Fruit fly (Drosophila melanogaster) whole organism, embryonic: ENCODE results near the gene Chrac-14.

Experiments used
- ATbp ChIP-seq: fragments of 200-800 bp; sonication (Bioruptor generic); optimal IDR thresholded peaks from 2 replicates; lab custom pipeline; 2017; ENCODE audit warnings: missing biosample characterization, mild to moderate bottlenecking, missing genetic modification characterization, missing genetic modification reagents
- Antp ChIP-seq: fragments of 200-800 bp; sonication (Bioruptor generic); optimal IDR thresholded peaks from 3 replicates; lab custom pipeline; 2016; ENCODE audit warnings: missing biosample characterization, missing genetic modification characterization
- C15 ChIP-seq: fragments of 200-800 bp; sonication (Bioruptor generic); IDR thresholded peaks from 3 replicates; pipeline ENCODE4 v1.3.6; 2022; ENCODE audit warnings: missing biosample characterization, missing genetic modification characterization
- CG10565 ChIP-seq: fragments of 200-800 bp; sonication (Bioruptor generic); optimal IDR thresholded peaks from 3 replicates; lab custom pipeline; 2016; ENCODE audit warnings: missing biosample characterization, mild to moderate bottlenecking, missing genetic modification characterization
- CG10654 ChIP-seq: fragments of 200-800 bp; sonication (Bioruptor generic); optimal IDR thresholded peaks from 2 replicates; lab custom pipeline; 2016; ENCODE audit warnings: missing biosample characterization, missing genetic modification characterization
- CG11093 ChIP-seq: fragments of 200-800 bp; sonication (Bioruptor generic); IDR thresholded peaks from 3 replicates; pipeline ENCODE4 v1.3.6; 2022; ENCODE audit warnings: missing biosample characterization, missing genetic modification characterization
- CG11695 ChIP-seq: fragments of 200-800 bp; sonication (Bioruptor generic); IDR thresholded peaks from 3 replicates; pipeline ENCODE4 v1.3.6; 2022; ENCODE audit warnings: missing biosample characterization, missing genetic modification characterization
- CG12219 ChIP-seq: fragments of 200-800 bp; sonication (Bioruptor generic); optimal IDR thresholded peaks from 3 replicates; lab custom pipeline; 2018; ENCODE audit warnings: missing biosample characterization, mild to moderate bottlenecking, missing genetic modification characterization
- CG1832 ChIP-seq: fragments of 200-800 bp; sonication (Bioruptor generic); optimal IDR thresholded peaks from 2 replicates; lab custom pipeline; 2017; ENCODE audit warnings: missing biosample characterization, mild to moderate bottlenecking, missing genetic modification characterization, inconsistent platforms
- CG18599 ChIP-seq: fragments of 200-800 bp; sonication (Bioruptor generic); optimal IDR thresholded peaks from 3 replicates; lab custom pipeline; 2017; ENCODE audit warnings: missing biosample characterization, missing genetic modification characterization, mild to moderate bottlenecking, moderate library complexity, missing genetic modification reagents
- CG31441 ChIP-seq: fragments of 200-800 bp; sonication (Bioruptor generic); IDR thresholded peaks from 2 replicates; pipeline ENCODE4 v1.3.6; 2022; ENCODE audit warnings: missing biosample characterization, missing genetic modification characterization
- CG34376 ChIP-seq: fragments of 200-800 bp; sonication (Bioruptor generic); optimal IDR thresholded peaks from 2 replicates; lab custom pipeline; 2018; ENCODE audit warnings: missing biosample characterization, mild to moderate bottlenecking, missing genetic modification characterization
- CG3726 ChIP-seq: fragments of 200-800 bp; sonication (Bioruptor generic); IDR thresholded peaks from 3 replicates; pipeline ENCODE4, ENCODE4 v1.3.6; 2022; ENCODE audit warnings: missing biosample characterization, missing genetic modification characterization
- CG4404 ChIP-seq: fragments of 200-800 bp; sonication (Bioruptor generic); IDR thresholded peaks from 2 replicates; pipeline ENCODE4 v1.3.6; 2022; ENCODE audit warnings: missing biosample characterization, missing genetic modification characterization
- CG6765 ChIP-seq: fragments of 200-800 bp; sonication (Bioruptor generic); optimal IDR thresholded peaks from 3 replicates; lab custom pipeline; 2017; ENCODE audit warnings: missing biosample characterization, mild to moderate bottlenecking, missing genetic modification characterization
- CG6813 ChIP-seq: fragments of 200-800 bp; sonication (Bioruptor generic); optimal IDR thresholded peaks from 2 replicates; lab custom pipeline; 2017; ENCODE audit warnings: missing biosample characterization, missing genetic modification characterization, mild to moderate bottlenecking, moderate library complexity, missing genetic modification reagents
- CG7271 ChIP-seq: fragments of 200-800 bp; sonication (Bioruptor generic); optimal IDR thresholded peaks from 2 replicates; lab custom pipeline; 2018; ENCODE audit warnings: missing biosample characterization, mild to moderate bottlenecking, missing genetic modification characterization, moderate library complexity
- CG8944 ChIP-seq: fragments of 200-800 bp; sonication (Bioruptor generic); optimal IDR thresholded peaks from 3 replicates; lab custom pipeline; 2016; ENCODE audit warnings: missing biosample characterization, missing genetic modification characterization
- CG9215 ChIP-seq: fragments of 200-800 bp; sonication (Bioruptor generic); IDR thresholded peaks from 2 replicates; pipeline ENCODE4 v1.3.6; 2022; ENCODE audit warnings: missing biosample characterization, missing genetic modification characterization
- CkIIα-i1 ChIP-seq: fragments of 200-800 bp; sonication (Bioruptor generic); IDR thresholded peaks from 2 replicates; pipeline ENCODE4 v1.3.6; 2022; ENCODE audit warnings: missing biosample characterization, missing genetic modification characterization
- Dip2 ChIP-seq: fragments of 200-800 bp; sonication (Bioruptor generic); IDR thresholded peaks from 2 replicates; pipeline ENCODE4 v1.3.6; 2022; ENCODE audit warnings: missing biosample characterization, missing genetic modification characterization
- Doc2 ChIP-seq: fragments of 200-800 bp; sonication (Bioruptor generic); IDR thresholded peaks from 2 replicates; pipeline ENCODE4 v1.3.6; 2022; ENCODE audit warnings: missing biosample characterization, missing genetic modification characterization
- Dp ChIP-seq: fragments of 200-800 bp; sonication (Bioruptor generic); optimal IDR thresholded peaks from 2 replicates; lab custom pipeline; 2018; ENCODE audit warnings: missing biosample characterization, mild to moderate bottlenecking, missing genetic modification characterization, moderate library complexity
- Elba2 ChIP-seq: fragments of 200-800 bp; sonication (Bioruptor generic); optimal IDR thresholded peaks from 3 replicates; lab custom pipeline; 2016; ENCODE audit warnings: missing biosample characterization, missing genetic modification characterization
- Ets65A ChIP-seq: fragments of 200-800 bp; sonication (Bioruptor generic); peaks from one replicate; lab custom pipeline; 2016; ENCODE audit warnings: missing biosample characterization, missing genetic modification characterization
- HHEX ChIP-seq: fragments of 200-800 bp; sonication (Bioruptor generic); optimal IDR thresholded peaks from 3 replicates; lab custom pipeline; 2017; ENCODE audit warnings: missing biosample characterization, mild to moderate bottlenecking, missing genetic modification characterization, missing genetic modification reagents
- HLH4C ChIP-seq: fragments of 200-800 bp; sonication (Bioruptor generic); IDR thresholded peaks from 3 replicates; pipeline ENCODE4 v1.3.6; 2022; ENCODE audit warnings: missing biosample characterization, missing genetic modification characterization; ENCODE audit not compliant: partially characterized antibody
- HLH54F ChIP-seq: fragments of 200-800 bp; sonication (Bioruptor generic); optimal IDR thresholded peaks from 3 replicates; lab custom pipeline; 2016; ENCODE audit warnings: missing biosample characterization, missing genetic modification characterization
- Hmx ChIP-seq: fragments of 200-800 bp; sonication (Bioruptor generic); optimal IDR thresholded peaks from 2 replicates; lab custom pipeline; 2016; ENCODE audit warnings: missing biosample characterization, missing genetic modification characterization
- Hr3 ChIP-seq: fragments of 200-800 bp; sonication (Bioruptor generic); optimal IDR thresholded peaks from 3 replicates; lab custom pipeline; 2016; ENCODE audit warnings: missing biosample characterization, missing genetic modification characterization
- NC2α ChIP-seq: fragments of 200-800 bp; sonication (Bioruptor generic); optimal IDR thresholded peaks from 2 replicates; lab custom pipeline; 2016; ENCODE audit warnings: missing biosample characterization, missing genetic modification characterization
- Usf ChIP-seq: fragments of 200-800 bp; sonication (Bioruptor generic); optimal IDR thresholded peaks from 2 replicates; lab custom pipeline; 2017; ENCODE audit warnings: missing genotype, missing biosample characterization, missing genetic modification characterization
- al ChIP-seq: fragments of 200-800 bp; sonication (Bioruptor generic); IDR thresholded peaks from 2 replicates; pipeline ENCODE4 v1.3.6; 2022; ENCODE audit warnings: missing biosample characterization, missing genetic modification characterization
- az2 ChIP-seq: fragments of 200-800 bp; sonication (Bioruptor generic); optimal IDR thresholded peaks from 3 replicates; lab custom pipeline; 2016; ENCODE audit warnings: missing biosample characterization, missing genetic modification characterization
- cas ChIP-seq: fragments of 200-800 bp; sonication (Bioruptor generic); IDR thresholded peaks from 2 replicates; pipeline ENCODE4 v1.3.6; 2022; ENCODE audit warnings: missing biosample characterization, missing genetic modification characterization
- caup ChIP-seq: fragments of 200-800 bp; sonication (Bioruptor generic); optimal IDR thresholded peaks from 3 replicates; lab custom pipeline; 2017; ENCODE audit warnings: missing biosample characterization, mild to moderate bottlenecking, missing genetic modification characterization, moderate library complexity; ENCODE audit not compliant: severe bottlenecking
- disco-r ChIP-seq: fragments of 200-800 bp; sonication (Bioruptor generic); optimal IDR thresholded peaks from 2 replicates; lab custom pipeline; 2016; ENCODE audit warnings: missing biosample characterization, missing genetic modification characterization
- esg ChIP-seq: fragments of 200-800 bp; sonication (Bioruptor generic); conservative IDR thresholded peaks from 2 replicates; pipeline ENCODE4 v1.3.6; 2022; ENCODE audit warnings: missing biosample characterization, missing genetic modification characterization
- gsb-n ChIP-seq: fragments of 200-800 bp; sonication (Bioruptor generic); optimal IDR thresholded peaks from 3 replicates; lab custom pipeline; 2018; ENCODE audit warnings: missing biosample characterization, mild to moderate bottlenecking, missing genetic modification characterization
- her ChIP-seq: fragments of 200-800 bp; sonication (Bioruptor generic); optimal IDR thresholded peaks from 2 replicates; lab custom pipeline; 2016; ENCODE audit warnings: missing biosample characterization, missing genetic modification characterization
- kay ChIP-seq: fragments of 200-800 bp; sonication (Bioruptor generic); optimal IDR thresholded peaks from 2 replicates; lab custom pipeline; 2016; ENCODE audit warnings: missing biosample characterization, missing genetic modification characterization
- mirr ChIP-seq: fragments of 200-800 bp; sonication (Bioruptor generic); optimal IDR thresholded peaks from 3 replicates; lab custom pipeline; 2018; ENCODE audit warnings: missing biosample characterization, mild to moderate bottlenecking, missing genetic modification characterization
- peb ChIP-seq: fragments of 200-800 bp; sonication (Bioruptor generic); IDR thresholded peaks from 2 replicates; pipeline ENCODE4 v1.3.6; 2022; ENCODE audit warnings: missing biosample characterization, missing genetic modification characterization
- schlank ChIP-seq: fragments of 200-800 bp; sonication (Bioruptor generic); optimal IDR thresholded peaks from 2 replicates; lab custom pipeline; 2018; ENCODE audit warnings: missing biosample characterization, mild to moderate bottlenecking, missing genetic modification characterization
- scrt ChIP-seq: fragments of 200-800 bp; sonication (Bioruptor generic); optimal IDR thresholded peaks from 2 replicates; lab custom pipeline; 2018; ENCODE audit warnings: missing biosample characterization, mild to moderate bottlenecking, missing genetic modification characterization, moderate library complexity
- shn ChIP-seq: fragments of 200-800 bp; sonication (Bioruptor generic); optimal IDR thresholded peaks from 3 replicates; lab custom pipeline; 2016; ENCODE audit warnings: missing biosample characterization, missing genetic modification characterization
- slp2 ChIP-seq: fragments of 200-800 bp; sonication (Bioruptor generic); optimal IDR thresholded peaks from 2 replicates; lab custom pipeline; 2016; ENCODE audit warnings: missing biosample characterization, missing genetic modification characterization
- sr ChIP-seq: fragments of 200-800 bp; sonication (Bioruptor generic); IDR thresholded peaks from 3 replicates; pipeline ENCODE4 v1.3.6; 2022; ENCODE audit warnings: missing biosample characterization, missing genetic modification characterization
- tap ChIP-seq: fragments of 200-800 bp; optimal IDR thresholded peaks from 3 replicates; lab custom pipeline; 2019; ENCODE audit warnings: missing biosample characterization, mild to moderate bottlenecking, missing genetic modification characterization, moderate library complexity
- tup ChIP-seq: fragments of 200-800 bp; sonication (Bioruptor generic); optimal IDR thresholded peaks from 2 replicates; lab custom pipeline; 2016; ENCODE audit warnings: missing biosample characterization, mild to moderate bottlenecking, missing genetic modification characterization, moderate library complexity
- vnd ChIP-seq: fragments of 200-800 bp; sonication (Bioruptor generic); IDR thresholded peaks from 3 replicates; pipeline ENCODE4 v1.3.6; 2022; ENCODE audit warnings: missing biosample characterization, missing genetic modification characterization; ENCODE audit not compliant: partially characterized antibody

Chrac-14 gene

dm6 chr2L:8461782-8462453, 24.7 kb downstream of the Chrac-14 start (continued):
- no peak for TF ChIP-seq CG11695 (GFP tag; lab: Robert Waterston, UW)
- no peak for TF ChIP-seq her
- TF ChIP-seq CG34376, result peak; percentile 85
- TF ChIP-seq al (GFP tag; lab: Robert Waterston, UW), result no peak
- no peak for TF ChIP-seq HLH4C (GFP tag; lab: Robert Waterston, UW)
- TF ChIP-seq HLH54F (GFP tag; lab: Kevin White, UChicago), result no peak
- TF ChIP-seq tap (tag; lab: Kevin White, UChicago), result no peak
- peak; percentile 18 for TF ChIP-seq slp2
- TF ChIP-seq CG6765 (GFP tag; lab: Kevin White, UChicago), result no peak
- TF ChIP-seq kay, result peak; percentile 10
- TF ChIP-seq sr (GFP tag; lab: Robert Waterston, UW), result no peak
- no peak for TF ChIP-seq peb (GFP tag; lab: Robert Waterston, UW)
- no peak for TF ChIP-seq CG10565 (GFP tag; lab: Kevin White, UChicago)
- TF ChIP-seq Doc2 (GFP tag; lab: Robert Waterston, UW), result no peak
- no peak for TF ChIP-seq CG8944 (GFP tag; lab: Kevin White, UChicago)
- TF ChIP-seq CG31441 (GFP tag; lab: Robert Waterston, UW), result peak; percentile 43
- no peak for TF ChIP-seq CG12219 (GFP tag; lab: Kevin White, UChicago)
- no peak for TF ChIP-seq esg (GFP tag; lab: Robert Waterston, UW)
- TF ChIP-seq CG9215 (GFP tag; lab: Robert Waterston, UW), result no peak
- no peak for TF ChIP-seq CG4404 (GFP tag; lab: Robert Waterston, UW)
- no peak for TF ChIP-seq NC2α (GFP tag; lab: Kevin White, UChicago)
- no peak for TF ChIP-seq Hmx (GFP tag; lab: Kevin White, UChicago)
- TF ChIP-seq ATbp (GFP tag; lab: Kevin White, UChicago), result peak; percentile 26
- peak; percentile 42 for TF ChIP-seq CG18599
- no peak for TF ChIP-seq Antp (GFP tag; lab: Kevin White, UChicago)
- TF ChIP-seq HHEX, result no peak
- no peak for TF ChIP-seq schlank
- TF ChIP-seq CkIIα-i1, result no peak
- TF ChIP-seq disco-r (GFP tag; lab: Kevin White, UChicago), result no peak
- peak; percentile 38 for TF ChIP-seq caup (GFP tag; lab: Kevin White, UChicago)
- no peak for TF ChIP-seq CG7271
- no peak for TF ChIP-seq tup
- TF ChIP-seq CG11093 (GFP tag; lab: Robert Waterston, UW), result no peak
- no peak for TF ChIP-seq vnd (GFP tag; lab: Robert Waterston, UW)
- TF ChIP-seq CG10654 (GFP tag; lab: Kevin White, UChicago), result no peak
- TF ChIP-seq Dip2 (GFP tag; lab: Robert Waterston, UW), result no peak
- peak; percentile 8 for TF ChIP-seq az2 (GFP tag; lab: Kevin White, UChicago)
- TF ChIP-seq Dp (GFP tag; lab: Kevin White, UChicago), result no peak
- TF ChIP-seq CG1832 (GFP tag; lab: Kevin White, UChicago), result no peak
- no peak for TF ChIP-seq cas (GFP tag; lab: Robert Waterston, UW)
- TF ChIP-seq CG3726 (GFP tag; lab: Robert Waterston, UW), result no peak
- TF ChIP-seq C15, result no peak
- TF ChIP-seq Ets65A (GFP tag; lab: Kevin White, UChicago), result peak; percentile 84
- TF ChIP-seq mirr (GFP tag; lab: Kevin White, UChicago), result peak; percentile 88
- TF ChIP-seq Hr3 (GFP tag; lab: Kevin White, UChicago), result no peak
- peak; percentile 1 for TF ChIP-seq CG6813
- TF ChIP-seq Usf (GFP tag; lab: Kevin White, UChicago), result no peak
- TF ChIP-seq scrt (GFP tag; lab: Kevin White, UChicago), result peak; percentile 12
- TF ChIP-seq gsb-n, result no peak
- no peak for TF ChIP-seq shn (GFP tag; lab: Kevin White, UChicago)
- no peak for TF ChIP-seq Elba2 (GFP tag; lab: Kevin White, UChicago)
